Worm (Caenorhabditis elegans): Measurements from ENCODE around the gene abu-12.

abu-12 gene

ce11 chrX:440420-440819 lies 17.0 kb downstream of the abu-12 start (continued):
- peak in 1 of 2 experiments; percentile 90 for TF ChIP-seq daf-16 (GFP tag; optimal IDR thresholded peaks at IDR 0.05)
- peak; percentile 99 for TF ChIP-seq daf-16 (tag; optimal IDR thresholded peaks at IDR 0.05)
- peak; percentile 27 for TF ChIP-seq nhr-6 (tag; optimal IDR thresholded peaks at IDR 0.05)
- no peak for TF ChIP-seq skn-1 (tag; optimal IDR thresholded peaks at IDR 0.05)
- TF ChIP-seq unc-130 (GFP tag; optimal IDR thresholded peaks at IDR 0.05), result no peak
- TF ChIP-seq lin-13 (GFP tag; optimal IDR thresholded peaks at IDR 0.05), result peak; percentile 28
- no peak for TF ChIP-seq nhr-42 (GFP tag; IDR thresholded peaks at IDR 0.05)
- TF ChIP-seq F37D6.2 (tag; optimal IDR thresholded peaks at IDR 0.05), result no peak
- TF ChIP-seq lin-39 (tag; optimal IDR thresholded peaks at IDR 0.05), result no peak
- TF ChIP-seq T26A8.4 (GFP tag; IDR thresholded peaks at IDR 0.05), result no peak
- no peak for TF ChIP-seq Y105C5A.15 (GFP tag; IDR thresholded peaks at IDR 0.05)
- no peak for TF ChIP-seq ceh-20 (GFP tag; IDR thresholded peaks at IDR 0.05)
- no peak for TF ChIP-seq ceh-62 (tag; optimal IDR thresholded peaks at IDR 0.05)
- TF ChIP-seq zip-2 (tag; optimal IDR thresholded peaks at IDR 0.05), result no peak
- TF ChIP-seq nhr-10 (tag; optimal IDR thresholded peaks at IDR 0.05), result peak; percentile 76
- no peak for TF ChIP-seq madf-5 (GFP tag; IDR thresholded peaks at IDR 0.05)
- no peak for TF ChIP-seq ama-1 (optimal IDR thresholded peaks at IDR 0.05)
- TF ChIP-seq egl-27 (tag; optimal IDR thresholded peaks at IDR 0.05), result no peak
- TF ChIP-seq aly-2 (tag; optimal IDR thresholded peaks at IDR 0.05), result no peak
- TF ChIP-seq hmg-1.1 (GFP tag; IDR thresholded peaks at IDR 0.05), result no peak
- no peak for TF ChIP-seq fos-1 (tag; optimal IDR thresholded peaks at IDR 0.05)
- no peak for TF ChIP-seq F49E8.2 (tag; optimal IDR thresholded peaks at IDR 0.05; ENCODE audit: borderline replicate concordance)
- TF ChIP-seq T20F7.1 (GFP tag; optimal IDR thresholded peaks at IDR 0.05), result no peak
- TF ChIP-seq nhr-237 (tag; optimal IDR thresholded peaks at IDR 0.05), result no peak
- no peak for TF ChIP-seq ces-1 (GFP tag; optimal IDR thresholded peaks at IDR 0.05)
- TF ChIP-seq gei-8 (GFP tag; optimal IDR thresholded peaks at IDR 0.05), result no peak
- TF ChIP-seq nhr-25 (tag; optimal IDR thresholded peaks at IDR 0.05; ENCODE audit: borderline replicate concordance, insufficient read depth), result no peak
- TF ChIP-seq attf-4 (tag; optimal IDR thresholded peaks at IDR 0.05), result no peak
- TF ChIP-seq R02D3.7 (tag; optimal IDR thresholded peaks at IDR 0.05), result no peak
- peak; percentile 82 for TF ChIP-seq hlh-30 (tag; optimal IDR thresholded peaks at IDR 0.05; ENCODE audit: insufficient read depth)
- no peak for TF ChIP-seq arid-1 (GFP tag; conservative IDR thresholded peaks at IDR 0.05)
- TF ChIP-seq spr-1 (tag; optimal IDR thresholded peaks at IDR 0.05), result no peak
- TF ChIP-seq Y48G9A.11 (GFP tag; IDR thresholded peaks at IDR 0.05), result no peak
- TF ChIP-seq zip-11 (GFP tag; IDR thresholded peaks at IDR 0.05), result no peak
- peak; percentile 79 for TF ChIP-seq nhr-28 (tag; optimal IDR thresholded peaks at IDR 0.05)
- TF ChIP-seq pha-4 (GFP tag; IDR thresholded peaks at IDR 0.05), result no peak
- peak; percentile 48 for TF ChIP-seq pha-4 (tag; optimal IDR thresholded peaks at IDR 0.05)
- no peak for TF ChIP-seq spr-3 (GFP tag; optimal IDR thresholded peaks at IDR 0.05)
- no peak for TF ChIP-seq lin-15B (tag; optimal IDR thresholded peaks at IDR 0.05)
- TF ChIP-seq php-3 (GFP tag; IDR thresholded peaks at IDR 0.05), result peak; percentile 59; the same call in 1 of the 2 replicates
- TF ChIP-seq nhr-76 (tag; optimal IDR thresholded peaks at IDR 0.05), result no peak
- TF ChIP-seq hif-1 (tag; optimal IDR thresholded peaks at IDR 0.05), result peak in 1 of 2 experiments; percentile 0
- TF ChIP-seq mes-2 (tag; optimal IDR thresholded peaks at IDR 0.05; ENCODE audit: poor library complexity, severe bottlenecking), result peak; percentile 17
- TF ChIP-seq F26F4.8 (GFP tag; conservative IDR thresholded peaks at IDR 0.05), result no peak
- no peak for TF ChIP-seq mxl-2 (GFP tag; conservative IDR thresholded peaks at IDR 0.05)
- TF ChIP-seq nhr-102 (tag; optimal IDR thresholded peaks at IDR 0.05), result peak; percentile 77
- no peak for TF ChIP-seq zfp-2 (tag; optimal IDR thresholded peaks at IDR 0.05)
- peak; percentile 68 for TF ChIP-seq nhr-48 (tag; optimal IDR thresholded peaks at IDR 0.05)
- no peak for TF ChIP-seq ctbp-1 (GFP tag; IDR thresholded peaks at IDR 0.05)
- no peak for TF ChIP-seq aha-1 (tag)
- no peak for TF ChIP-seq nhr-111 (GFP tag; optimal IDR thresholded peaks at IDR 0.05)
- no peak for TF ChIP-seq ceh-44 (GFP tag; IDR thresholded peaks at IDR 0.05)
- no peak for TF ChIP-seq mxl-3 (GFP tag; optimal IDR thresholded peaks at IDR 0.05)

Measured in whole organism, L4 larva.